Worm (Caenorhabditis elegans) whole organism, L4 larva: ENCODE measurements around the gene bus-4.

Experiments used
- D1046.2 ChIP-seq: fragments of 200-800 bp; sonication (Bioruptor generic); IDR thresholded peaks from 2 replicates; pipeline ENCODE4 v1.3.6; 2022; ENCODE audit warnings: missing genetic modification characterization, missing compliant biosample characterization
- F26F4.8 ChIP-seq: fragments of 200-800 bp; sonication (Bioruptor generic); conservative IDR thresholded peaks from 2 replicates; pipeline ENCODE4 v1.3.6; 2022; ENCODE audit warnings: missing genetic modification characterization, missing compliant biosample characterization
- T20F7.1 ChIP-seq: fragments of 200-800 bp; sonication (Bioruptor generic); optimal IDR thresholded peaks from 2 replicates; lab custom pipeline; 2018; ENCODE audit warnings: mild to moderate bottlenecking, missing genetic modification characterization, missing compliant biosample characterization
- T26A8.4 ChIP-seq: fragments of 200-800 bp; sonication (Bioruptor generic); IDR thresholded peaks from 2 replicates; pipeline ENCODE4 v1.3.6; 2022; ENCODE audit warnings: missing genetic modification characterization, missing compliant biosample characterization
- Y105C5A.15 ChIP-seq: fragments of 200-800 bp; sonication (Bioruptor generic); IDR thresholded peaks from 2 replicates; pipeline ENCODE4 v1.3.6; 2022; ENCODE audit warnings: missing genetic modification characterization, missing compliant biosample characterization
- Y75B8A.6 ChIP-seq: fragments of 200-800 bp; sonication (Bioruptor generic); IDR thresholded peaks from 2 replicates; pipeline ENCODE4 v1.3.6; 2022; ENCODE audit warnings: missing genetic modification reagents, missing genetic modification characterization, missing compliant biosample characterization
- ZK546.5 ChIP-seq, 2 experiments: sonication (generic microtip); optimal IDR thresholded peaks; 2 replicates each; lab custom pipeline; 2017; ENCODE audit warnings: missing biosample characterization in 2 of 2, missing genetic modification characterization in 2 of 2
- arid-1 ChIP-seq: fragments of 200-800 bp; sonication (Bioruptor generic); conservative IDR thresholded peaks from 2 replicates; pipeline ENCODE4 v1.3.6; 2022; ENCODE audit warnings: missing genetic modification reagents, missing genetic modification characterization, missing compliant biosample characterization
- ceh-44 ChIP-seq: fragments of 200-800 bp; sonication (Bioruptor generic); IDR thresholded peaks from 2 replicates; pipeline ENCODE4 v1.3.6; 2022; ENCODE audit warnings: missing genetic modification reagents, missing genetic modification characterization, missing compliant biosample characterization
- daf-8 ChIP-seq: fragments of 200-800 bp; sonication (Bioruptor generic); IDR thresholded peaks from 2 replicates; pipeline ENCODE4 v1.3.6; 2022; ENCODE audit warnings: missing genetic modification characterization, missing compliant biosample characterization
- dmd-6 ChIP-seq: fragments of 200-800 bp; sonication (Bioruptor generic); IDR thresholded peaks from 2 replicates; pipeline ENCODE4 v1.3.6; 2022; ENCODE audit warnings: missing genetic modification reagents, missing genetic modification characterization, missing compliant biosample characterization
- dpl-1 ChIP-seq: fragments of 150-350 bp; optimal IDR thresholded peaks from 2 replicates; lab custom pipeline; 2014; ENCODE audit warnings: missing biosample characterization, missing genetic modification reagents, missing genetic modification characterization
- hlh-11 ChIP-seq: fragments of 200-800 bp; sonication (Bioruptor generic); optimal IDR thresholded peaks from 2 replicates; lab custom pipeline; 2018; ENCODE audit warnings: mild to moderate bottlenecking, missing genetic modification characterization, missing compliant biosample characterization
- hmg-1.1 ChIP-seq: fragments of 200-800 bp; sonication (Bioruptor generic); IDR thresholded peaks from 2 replicates; pipeline ENCODE4 v1.3.6; 2022; ENCODE audit warnings: missing genetic modification reagents, missing genetic modification characterization, missing compliant biosample characterization
- lin-1 ChIP-seq: fragments of 200-800 bp; sonication (Bioruptor generic); IDR thresholded peaks from 2 replicates; pipeline ENCODE4 v1.3.6; 2022; ENCODE audit warnings: missing genetic modification reagents, missing genetic modification characterization, missing compliant biosample characterization
- lir-3 ChIP-seq: sonication (generic microtip); optimal IDR thresholded peaks from 2 replicates; lab custom pipeline; 2016; ENCODE audit warnings: mild to moderate bottlenecking, missing genetic modification characterization, missing compliant biosample characterization
- madf-5 ChIP-seq, 2 experiments: fragments of 200-800 bp; sonication (Bioruptor generic); IDR thresholded peaks; 2 replicates each; pipeline ENCODE4 v1.3.6; 2022; ENCODE audit warnings: missing compliant biosample characterization in 2 of 2, missing genetic modification characterization in 2 of 2
- nhr-102 ChIP-seq: sonication (generic microtip); optimal IDR thresholded peaks from 2 replicates; lab custom pipeline; 2016; ENCODE audit warnings: mild to moderate bottlenecking, missing genetic modification characterization, moderate library complexity, missing compliant biosample characterization
- nhr-11 ChIP-seq: fragments of 150-350 bp; optimal IDR thresholded peaks from 2 replicates; lab custom pipeline; 2014; ENCODE audit warnings: missing biosample characterization, missing genetic modification characterization
- nhr-237 ChIP-seq: sonication (generic microtip); optimal IDR thresholded peaks from 2 replicates; lab custom pipeline; 2017; ENCODE audit warnings: missing biosample characterization, missing genetic modification characterization
- nhr-28 ChIP-seq: fragments of 150-350 bp; optimal IDR thresholded peaks from 2 replicates; lab custom pipeline; 2014; ENCODE audit warnings: missing biosample characterization, missing genetic modification characterization
- nhr-41 ChIP-seq: fragments of 200-800 bp; sonication (Bioruptor generic); IDR thresholded peaks from 2 replicates; pipeline ENCODE4 v1.3.6; 2022; ENCODE audit warnings: missing genetic modification reagents, missing genetic modification characterization, missing compliant biosample characterization
- nhr-42 ChIP-seq: fragments of 200-800 bp; sonication (Bioruptor generic); IDR thresholded peaks from 2 replicates; pipeline ENCODE4 v1.3.6; 2022; ENCODE audit warnings: missing genetic modification characterization, missing compliant biosample characterization
- rbr-2 ChIP-seq: sonication (generic microtip); optimal IDR thresholded peaks from 2 replicates; lab custom pipeline; 2016; ENCODE audit warnings: missing genotype, missing genetic modification characterization, missing compliant biosample characterization
- saeg-2 ChIP-seq: fragments of 200-800 bp; sonication (Bioruptor generic); IDR thresholded peaks from 2 replicates; pipeline ENCODE4 v1.3.6; 2022; ENCODE audit warnings: missing genetic modification reagents, missing genetic modification characterization, missing compliant biosample characterization
- sdz-12 ChIP-seq: fragments of 200-800 bp; sonication (Bioruptor generic); optimal IDR thresholded peaks from 2 replicates; lab custom pipeline; 2018; ENCODE audit warnings: mild to moderate bottlenecking, missing genetic modification characterization, missing compliant biosample characterization
- snpc-1.2 ChIP-seq: fragments of 200-800 bp; sonication (Bioruptor generic); IDR thresholded peaks from 2 replicates; pipeline ENCODE4 v1.3.6; 2022; ENCODE audit warnings: missing genetic modification reagents, missing genetic modification characterization, missing compliant biosample characterization
- spr-1 ChIP-seq: sonication (generic microtip); optimal IDR thresholded peaks from 2 replicates; lab custom pipeline; 2016; ENCODE audit warnings: mild to moderate bottlenecking, missing genetic modification characterization, missing compliant biosample characterization
- spr-3 ChIP-seq: fragments of 200-800 bp; sonication (Bioruptor generic); optimal IDR thresholded peaks from 2 replicates; lab custom pipeline; 2018; ENCODE audit warnings: mild to moderate bottlenecking, missing genetic modification characterization, missing compliant biosample characterization
- tag-97 ChIP-seq: fragments of 200-800 bp; sonication (Bioruptor generic); IDR thresholded peaks from 2 replicates; pipeline ENCODE4 v1.3.6; 2022; ENCODE audit warnings: missing genetic modification characterization, missing compliant biosample characterization
- unc-130 ChIP-seq: sonication (generic microtip); optimal IDR thresholded peaks from 2 replicates; lab custom pipeline; 2016; ENCODE audit warnings: missing genetic modification reagents, missing genetic modification characterization, missing compliant biosample characterization
- vab-7 ChIP-seq: fragments of 200-800 bp; sonication (Bioruptor generic); IDR thresholded peaks from 2 replicates; pipeline ENCODE4 v1.3.6; 2022; ENCODE audit warnings: missing genetic modification reagents, missing genetic modification characterization, missing compliant biosample characterization
- zip-11 ChIP-seq: fragments of 200-800 bp; sonication (Bioruptor generic); IDR thresholded peaks from 2 replicates; pipeline ENCODE4 v1.3.6; 2022; ENCODE audit warnings: missing genetic modification characterization, missing compliant biosample characterization
- zip-2 ChIP-seq: fragments of 150-350 bp; optimal IDR thresholded peaks from 2 replicates; lab custom pipeline; 2014; ENCODE audit warnings: missing biosample characterization, missing genetic modification characterization

The bus-4 gene

ce11 chrIV:4727935-4728334 lies 39.9 kb downstream of the bus-4 start (continued):
- peak; percentile 98 for TF ChIP-seq rbr-2 (tag; lab: Kevin White, UChicago)
- TF ChIP-seq spr-1 = peak; percentile 88
- peak; percentile 100 for TF ChIP-seq dmd-6 (GFP tag; lab: Robert Waterston, UW)
- TF ChIP-seq madf-5 (GFP tag; IDR thresholded peaks at IDR 0.05; lab: Robert Waterston, UW) = peak; percentile 93 to 100
- TF ChIP-seq hlh-11 (tag; lab: Kevin White, UChicago) = peak; percentile 92
- TF ChIP-seq nhr-28 = peak; percentile 41
- peak; percentile 99 for TF ChIP-seq Y75B8A.6 (GFP tag; lab: Robert Waterston, UW)
- TF ChIP-seq dpl-1 = peak; percentile 68
- peak; percentile 96 for TF ChIP-seq nhr-102
- TF ChIP-seq nhr-41 (GFP tag; lab: Robert Waterston, UW) = peak; percentile 95
- TF ChIP-seq T20F7.1 (GFP tag; lab: Kevin White, UChicago) = peak; percentile 94
- peak; percentile 98 for TF ChIP-seq lin-1
- TF ChIP-seq nhr-11 = peak; percentile 72
- peak; percentile 99 for TF ChIP-seq D1046.2 (GFP tag; lab: Robert Waterston, UW)
- TF ChIP-seq snpc-1.2 (GFP tag; lab: Robert Waterston, UW) = peak; percentile 93
- TF ChIP-seq saeg-2 = peak; percentile 98
- peak; percentile 98 for TF ChIP-seq tag-97 (GFP tag; lab: Robert Waterston, UW)
- TF ChIP-seq vab-7 (GFP tag; lab: Robert Waterston, UW) = peak; percentile 100
- TF ChIP-seq spr-3 (GFP tag; lab: Kevin White, UChicago) = peak; percentile 70
- TF ChIP-seq nhr-237 (tag; lab: Kevin White, UChicago) = peak; percentile 55
- peak; percentile 99 for TF ChIP-seq ceh-44 (GFP tag; lab: Robert Waterston, UW)
- peak in 1 of 2 experiments; percentile 71 for TF ChIP-seq ZK546.5 (tag; optimal IDR thresholded peaks at IDR 0.05; lab: Kevin White, UChicago)
- TF ChIP-seq F26F4.8 (GFP tag; lab: Robert Waterston, UW) = 0 out of 2 replicates have a peak, but pooled peaks have one; percentile 33
- TF ChIP-seq unc-130 (GFP tag; lab: Kevin White, UChicago) = peak; percentile 86
- peak; percentile 99 for TF ChIP-seq daf-8 (GFP tag; lab: Robert Waterston, UW)
- peak; percentile 99 for TF ChIP-seq hmg-1.1 (GFP tag; lab: Robert Waterston, UW)
- TF ChIP-seq zip-2 (tag; lab: Kevin White, UChicago) = peak; percentile 29
- peak; percentile 99 for TF ChIP-seq T26A8.4 (GFP tag; lab: Robert Waterston, UW)
- TF ChIP-seq zip-11 = peak; percentile 72; the same call in 1 of the 2 replicates
- TF ChIP-seq sdz-12 (GFP tag; lab: Kevin White, UChicago) = peak; percentile 1
- TF ChIP-seq nhr-42 (GFP tag; lab: Robert Waterston, UW) = peak; percentile 100
- TF ChIP-seq Y105C5A.15 = peak; percentile 70; the same call in 1 of the 2 replicates
- TF ChIP-seq, all 104 proteins: peak for 66; not testable (repeated sequence) for 38

ce11 chrIV:4737258-4737657 lies 49.2 kb downstream of the bus-4 start, which contains the start of gene fbxb-78:
Gene fbxb-78 (plus strand): TSS chrIV:4737558.
- no peak for TF ChIP-seq arid-1 (GFP tag; lab: Robert Waterston, UW)
- no peak for TF ChIP-seq lir-3 (tag; lab: Kevin White, UChicago)
- TF ChIP-seq, all 104 proteins: peak for 0
